Fruit fly (Drosophila melanogaster): ENCODE results near the gene dls.

DNA sequence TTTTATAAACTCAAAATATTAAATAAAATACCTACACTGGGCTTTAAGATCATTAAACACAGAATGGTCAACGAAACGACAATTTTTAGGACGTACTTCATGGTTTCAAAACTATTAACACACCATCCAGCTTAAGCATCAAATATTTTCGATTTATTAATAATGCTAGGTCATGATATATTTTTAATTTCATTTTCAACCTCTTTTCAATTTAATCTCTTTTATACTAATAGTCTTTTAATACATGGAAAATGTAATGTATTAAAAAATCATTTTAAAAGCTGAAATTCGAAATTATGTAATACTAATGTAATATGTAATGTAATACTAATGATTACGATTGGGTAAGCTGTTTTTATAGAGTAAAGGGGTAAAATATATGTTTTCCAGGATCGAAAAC lies 31.1 kb upstream of the dls start, which contains the start of gene CG33796:
- TF ChIP-seq Mio (GFP tag; optimal IDR thresholded peaks at IDR 0.05), result no peak
- no peak for TF ChIP-seq psq (GFP tag; optimal IDR thresholded peaks at IDR 0.05)
- no peak for TF ChIP-seq OdsH (GFP tag; optimal IDR thresholded peaks at IDR 0.05)

All from whole organism, wandering third instar larva.